Fruit fly (Drosophila melanogaster) Kc167 (cell line): ENCODE data around the gene Cpsf100.

Experiments used
- Myc ChIP-seq: fragments of >200 bp; optimal IDR thresholded peaks from 2 replicates; lab custom pipeline; 2017; ENCODE audit warnings: missing external identifiers
- Sin3A ChIP-seq: fragments of >200 bp; optimal IDR thresholded peaks from 2 replicates; lab custom pipeline; 2018; ENCODE audit warnings: missing external identifiers
- h ChIP-seq: fragments of >200 bp; optimal IDR thresholded peaks from 3 replicates; lab custom pipeline; 2018; ENCODE audit warnings: missing external identifiers
- insv ChIP-seq: fragments of >200 bp; optimal IDR thresholded peaks from 3 replicates; lab custom pipeline; 2018; ENCODE audit warnings: missing external identifiers
- psq ChIP-seq: fragments of >200 bp; optimal IDR thresholded peaks from 2 replicates; lab custom pipeline; 2017; ENCODE audit warnings: missing external identifiers
- ttk ChIP-seq: sonication (Bioruptor generic); optimal IDR thresholded peaks from 2 replicates; lab custom pipeline; 2017; ENCODE audit warnings: missing external identifiers

DNA sequence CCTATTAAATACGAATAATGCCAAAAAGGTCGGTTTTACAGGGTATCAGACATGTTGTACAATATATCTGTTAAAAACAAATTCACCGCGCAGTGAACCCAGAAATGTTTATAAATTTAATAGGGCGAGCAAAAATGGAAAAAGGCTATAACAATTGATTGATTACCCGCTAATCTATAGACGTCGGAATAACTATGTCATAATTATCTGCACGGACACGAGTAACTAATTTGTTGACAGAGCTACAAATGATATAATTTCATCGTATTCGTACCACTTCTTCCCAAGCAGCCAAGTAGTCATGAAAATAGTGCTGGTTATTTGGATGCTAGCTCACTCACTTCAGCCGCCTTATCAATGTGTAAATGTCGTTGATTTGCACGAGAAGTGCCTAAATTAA is 9.7 kb upstream of the Cpsf100 start, which contains the start of gene CG14518:
- TF ChIP-seq Myc (lab: Kevin White, UChicago) = no peak
- no peak for TF ChIP-seq insv (lab: Kevin White, UChicago)
- TF ChIP-seq ttk (lab: Kevin White, UChicago) = no peak
- TF ChIP-seq psq (lab: Kevin White, UChicago) = no peak
- no peak for TF ChIP-seq Sin3A (lab: Kevin White, UChicago)
- TF ChIP-seq h = no peak
